Fruit fly (Drosophila melanogaster) whole organism, embryonic: Measurements from ENCODE around the gene AP-1sigma.

Source experiments
- Atf-2 ChIP-seq: fragments of 200-800 bp; sonication (Bioruptor generic); optimal IDR thresholded peaks from 2 replicates; lab custom pipeline; 2016; ENCODE audit warnings: missing biosample characterization, missing genetic modification characterization
- CG10366 ChIP-seq: fragments of 200-800 bp; sonication (Bioruptor generic); IDR thresholded peaks from 2 replicates; pipeline ENCODE4 v1.3.6; 2022; ENCODE audit warnings: missing biosample characterization, missing genetic modification characterization
- CG11093 ChIP-seq: fragments of 200-800 bp; sonication (Bioruptor generic); IDR thresholded peaks from 3 replicates; pipeline ENCODE4 v1.3.6; 2022; ENCODE audit warnings: missing biosample characterization, missing genetic modification characterization
- CG11695 ChIP-seq: fragments of 200-800 bp; sonication (Bioruptor generic); IDR thresholded peaks from 3 replicates; pipeline ENCODE4 v1.3.6; 2022; ENCODE audit warnings: missing biosample characterization, missing genetic modification characterization
- CG12299 ChIP-seq: fragments of 200-800 bp; sonication (Bioruptor generic); optimal IDR thresholded peaks from 2 replicates; lab custom pipeline; 2018; ENCODE audit warnings: missing biosample characterization, mild to moderate bottlenecking, missing genetic modification characterization
- CG13624 ChIP-seq: fragments of 200-800 bp; sonication (Bioruptor generic); optimal IDR thresholded peaks from 2 replicates; lab custom pipeline; 2016; ENCODE audit warnings: missing biosample characterization, missing genetic modification characterization
- CG14014 ChIP-seq: fragments of 200-800 bp; sonication (Bioruptor generic); IDR thresholded peaks from 2 replicates; pipeline ENCODE4 v1.3.6; 2022; ENCODE audit warnings: missing biosample characterization, missing genetic modification characterization
- CG14441 ChIP-seq: fragments of 200-800 bp; sonication (Bioruptor generic); IDR thresholded peaks from 2 replicates; pipeline ENCODE4 v1.3.6; 2022; ENCODE audit warnings: missing biosample characterization, missing genetic modification characterization
- CG14667 ChIP-seq: fragments of 200-800 bp; sonication (Bioruptor generic); IDR thresholded peaks from 2 replicates; pipeline ENCODE4 v1.3.6; 2022; ENCODE audit warnings: missing biosample characterization, missing genetic modification characterization
- CG1602 ChIP-seq: fragments of 200-800 bp; sonication (Bioruptor generic); optimal IDR thresholded peaks from 3 replicates; lab custom pipeline; 2016; ENCODE audit warnings: missing biosample characterization, missing genetic modification characterization
- CG1792 ChIP-seq: fragments of 200-800 bp; sonication (Bioruptor generic); optimal IDR thresholded peaks from 2 replicates; lab custom pipeline; 2016; ENCODE audit warnings: missing biosample characterization, missing genetic modification characterization
- CG2712 ChIP-seq: fragments of 200-800 bp; optimal IDR thresholded peaks from 3 replicates; lab custom pipeline; 2019; ENCODE audit warnings: missing biosample characterization, mild to moderate bottlenecking, missing genetic modification characterization, moderate library complexity
- CG3847 ChIP-seq: fragments of 200-800 bp; sonication (Bioruptor generic); IDR thresholded peaks from 2 replicates; pipeline ENCODE4 v1.3.6; 2022; ENCODE audit warnings: missing biosample characterization, missing genetic modification characterization
- CG5180 ChIP-seq: fragments of 200-800 bp; sonication (Bioruptor generic); optimal IDR thresholded peaks from 3 replicates; lab custom pipeline; 2017; ENCODE audit warnings: missing biosample characterization, missing genetic modification characterization, mild to moderate bottlenecking, moderate library complexity, missing genetic modification reagents
- CG5245 ChIP-seq: fragments of 200-800 bp; sonication (Bioruptor generic); optimal IDR thresholded peaks from 3 replicates; lab custom pipeline; 2016; ENCODE audit warnings: missing biosample characterization, missing genetic modification characterization
- CG7556 ChIP-seq: fragments of 200-800 bp; sonication (Bioruptor generic); optimal IDR thresholded peaks from 2 replicates; lab custom pipeline; 2017; ENCODE audit warnings: missing biosample characterization, mild to moderate bottlenecking, missing genetic modification characterization
- CG8765 ChIP-seq: fragments of 200-800 bp; sonication (Bioruptor generic); IDR thresholded peaks from 2 replicates; pipeline ENCODE4 v1.3.6; 2022; ENCODE audit warnings: missing biosample characterization, missing genetic modification characterization
- CG9797 ChIP-seq: fragments of 200-800 bp; sonication (Bioruptor generic); optimal IDR thresholded peaks from 3 replicates; lab custom pipeline; 2018; ENCODE audit warnings: missing biosample characterization, mild to moderate bottlenecking, missing genetic modification characterization
- CkIIα-i1 ChIP-seq: fragments of 200-800 bp; sonication (Bioruptor generic); IDR thresholded peaks from 2 replicates; pipeline ENCODE4 v1.3.6; 2022; ENCODE audit warnings: missing biosample characterization, missing genetic modification characterization
- Hmx ChIP-seq: fragments of 200-800 bp; sonication (Bioruptor generic); optimal IDR thresholded peaks from 2 replicates; lab custom pipeline; 2016; ENCODE audit warnings: missing biosample characterization, missing genetic modification characterization
- Hr3 ChIP-seq: fragments of 200-800 bp; sonication (Bioruptor generic); optimal IDR thresholded peaks from 3 replicates; lab custom pipeline; 2016; ENCODE audit warnings: missing biosample characterization, missing genetic modification characterization
- Hr51 ChIP-seq, 2 experiments: fragments of 200-800 bp; sonication (Bioruptor generic); optimal IDR thresholded peaks; 2 replicates in 1 of 2; 3 replicates in 1 of 2; lab custom pipeline; 2016 to 2018; ENCODE audit warnings: missing biosample characterization in 2 of 2, missing genetic modification characterization in 2 of 2, mild to moderate bottlenecking in 1 of 2, moderate library complexity in 1 of 2
- Lim3 ChIP-seq: fragments of 200-800 bp; sonication (Bioruptor generic); IDR thresholded peaks from 2 replicates; pipeline ENCODE4 v1.3.6; 2022; ENCODE audit warnings: missing biosample characterization, missing genetic modification characterization
- Med ChIP-seq: fragments of 200-800 bp; sonication (Bioruptor generic); peaks from one replicate; lab custom pipeline; 2016; ENCODE audit warnings: missing biosample characterization, missing genetic modification characterization, mild to moderate bottlenecking, inconsistent platforms, moderate library complexity
- Meics ChIP-seq: fragments of 200-800 bp; sonication (Bioruptor generic); optimal IDR thresholded peaks from 2 replicates; lab custom pipeline; 2017; ENCODE audit warnings: missing biosample characterization, mild to moderate bottlenecking, missing genetic modification characterization
- Pdp1 ChIP-seq, 2 experiments: fragments of 200-800 bp; sonication (Bioruptor generic); optimal IDR thresholded peaks; 3 replicates each; lab custom pipeline; 2016; ENCODE audit warnings: missing biosample characterization in 2 of 2, missing genetic modification characterization in 2 of 2, mild to moderate bottlenecking in 1 of 2, moderate library complexity in 1 of 2
- Ptx1 ChIP-seq: fragments of 200-800 bp; sonication (Bioruptor generic); IDR thresholded peaks from 2 replicates; pipeline ENCODE4 v1.3.6; 2022; ENCODE audit warnings: missing biosample characterization, missing genetic modification characterization
- Ravus ChIP-seq: fragments of 200-800 bp; sonication (Bioruptor generic); IDR thresholded peaks from 2 replicates; pipeline ENCODE4 v1.3.6; 2022; ENCODE audit warnings: missing biosample characterization, missing genetic modification characterization
- Vsx1 ChIP-seq: fragments of 200-800 bp; sonication (Bioruptor generic); optimal IDR thresholded peaks from 2 replicates; lab custom pipeline; 2017; ENCODE audit warnings: missing biosample characterization, mild to moderate bottlenecking, missing genetic modification characterization, missing genetic modification reagents
- ap ChIP-seq: fragments of 200-800 bp; sonication (Bioruptor generic); IDR thresholded peaks from 2 replicates; pipeline ENCODE4 v1.3.6; 2022; ENCODE audit warnings: missing biosample characterization, missing genetic modification characterization
- ase ChIP-seq: fragments of 200-800 bp; sonication (Bioruptor generic); IDR thresholded peaks from 3 replicates; pipeline ENCODE4 v1.3.6; 2022; ENCODE audit warnings: missing biosample characterization, missing genetic modification characterization
- bsh ChIP-seq, 2 experiments: fragments of 200-800 bp; sonication (Bioruptor generic); optimal IDR thresholded peaks; 2 replicates each; lab custom pipeline; 2017 to 2018; ENCODE audit warnings: mild to moderate bottlenecking in 2 of 2, missing biosample characterization in 2 of 2, missing genetic modification characterization in 2 of 2, moderate library complexity in 1 of 2
- btn ChIP-seq: fragments of 200-800 bp; sonication (Bioruptor generic); optimal IDR thresholded peaks from 2 replicates; lab custom pipeline; 2016; ENCODE audit warnings: missing biosample characterization, missing genetic modification characterization
- cas ChIP-seq: fragments of 200-800 bp; sonication (Bioruptor generic); IDR thresholded peaks from 2 replicates; pipeline ENCODE4 v1.3.6; 2022; ENCODE audit warnings: missing biosample characterization, missing genetic modification characterization
- chinmo ChIP-seq: fragments of 200-800 bp; sonication (Bioruptor generic); IDR thresholded peaks from 4 replicates; pipeline ENCODE4 v1.3.6; 2022; ENCODE audit warnings: missing biosample characterization, missing genetic modification characterization; ENCODE audit not compliant: partially characterized antibody
- cwo ChIP-seq: fragments of 200-800 bp; sonication (Bioruptor generic); optimal IDR thresholded peaks from 3 replicates; lab custom pipeline; 2017; ENCODE audit warnings: missing biosample characterization, missing genetic modification characterization, mild to moderate bottlenecking, moderate library complexity, missing genetic modification reagents
- dmrt99B ChIP-seq: fragments of 200-800 bp; sonication (Bioruptor generic); optimal IDR thresholded peaks from 2 replicates; lab custom pipeline; 2018; ENCODE audit warnings: missing biosample characterization, mild to moderate bottlenecking, missing genetic modification characterization, moderate library complexity
- en ChIP-seq: fragments of 200-800 bp; sonication (Bioruptor generic); optimal IDR thresholded peaks from 2 replicates; lab custom pipeline; 2016; ENCODE audit warnings: missing biosample characterization, missing genetic modification characterization
- lbe ChIP-seq: fragments of 200-800 bp; sonication (Bioruptor generic); optimal IDR thresholded peaks from 2 replicates; lab custom pipeline; 2016; ENCODE audit warnings: missing biosample characterization, mild to moderate bottlenecking, missing genetic modification characterization
- lola ChIP-seq, 3 experiments: fragments of >200 bp in 2 of 3; fragments of 200-800 bp in 1 of 3; sonication (Bioruptor generic) in 1 of 3; optimal IDR thresholded peaks; 2 replicates each; lab custom pipeline; 2017 to 2019; ENCODE audit warnings: missing biosample characterization in 3 of 3, missing genetic modification characterization in 3 of 3, mild to moderate bottlenecking in 1 of 3, moderate library complexity in 1 of 3
- prd ChIP-seq, 3 experiments: fragments of >200 bp in 2 of 3; fragments of 200-800 bp in 1 of 3; sonication (Bioruptor generic) in 1 of 3; optimal IDR thresholded peaks in 2 of 3; IDR thresholded peaks in 1 of 3; 2 replicates in 2 of 3; 3 replicates in 1 of 3; pipeline versions ENCODE4 v1.3.6 to Lab custom; 2017 to 2022; ENCODE audit warnings: missing biosample characterization in 1 of 3, missing genetic modification characterization in 1 of 3
- ranshi ChIP-seq: fragments of 200-800 bp; sonication (Bioruptor generic); IDR thresholded peaks from 2 replicates; pipeline ENCODE4 v1.3.6; 2022; ENCODE audit warnings: missing biosample characterization, missing genetic modification characterization
- sens ChIP-seq: fragments of 200-800 bp; sonication (Bioruptor generic); peaks from one replicate; lab custom pipeline; 2016; ENCODE audit warnings: missing biosample characterization, missing genetic modification characterization
- slbo ChIP-seq: fragments of 200-800 bp; sonication (Bioruptor generic); IDR thresholded peaks from 2 replicates; pipeline ENCODE4 v1.3.6; 2022; ENCODE audit warnings: missing biosample characterization, missing genetic modification characterization
- sna ChIP-seq: fragments of 200-800 bp; sonication (Bioruptor generic); IDR thresholded peaks from 2 replicates; pipeline ENCODE4 v1.3.6; 2022; ENCODE audit warnings: missing biosample characterization, missing genetic modification characterization; ENCODE audit not compliant: partially characterized antibody
- sqz ChIP-seq: fragments of 200-800 bp; sonication (Bioruptor generic); optimal IDR thresholded peaks from 3 replicates; lab custom pipeline; 2018; ENCODE audit warnings: missing biosample characterization, mild to moderate bottlenecking, missing genetic modification characterization
- tin ChIP-seq: fragments of 200-800 bp; sonication (Bioruptor generic); optimal IDR thresholded peaks from 3 replicates; lab custom pipeline; 2016; ENCODE audit warnings: missing biosample characterization, missing genetic modification characterization
- tup ChIP-seq: fragments of 200-800 bp; sonication (Bioruptor generic); optimal IDR thresholded peaks from 2 replicates; lab custom pipeline; 2016; ENCODE audit warnings: missing biosample characterization, mild to moderate bottlenecking, missing genetic modification characterization, moderate library complexity
- tx ChIP-seq: fragments of 200-800 bp; sonication (Bioruptor generic); optimal IDR thresholded peaks from 2 replicates; lab custom pipeline; 2016; ENCODE audit warnings: missing biosample characterization, missing genetic modification characterization
- zf30C ChIP-seq: fragments of 200-800 bp; sonication (Bioruptor generic); optimal IDR thresholded peaks from 3 replicates; lab custom pipeline; 2018; ENCODE audit warnings: missing biosample characterization, mild to moderate bottlenecking, missing genetic modification characterization

Gene AP-1sigma

dm6 chr3R:23914415-23915041, 43.9 kb upstream of the AP-1sigma start (continued):
- TF ChIP-seq cwo (GFP tag; lab: Kevin White, UChicago) (peak; percentile 56), lbe (GFP tag; lab: Kevin White, UChicago) (no peak), CG11093 (no peak), tin (no peak), slbo (no peak), prd (optimal IDR thresholded peaks at IDR 0.05; lab: Kevin White, UChicago) (no peak), prd (GFP tag; IDR thresholded peaks at IDR 0.05; lab: Robert Waterston, UW) (no peak), ase (GFP tag; lab: Robert Waterston, UW) (no peak), Med (GFP tag; lab: Kevin White, UChicago) (peak; percentile 44), CG11695 (GFP tag; lab: Robert Waterston, UW) (0 out of 3 replicates have a peak, but pooled peaks have one; percentile 14), CG13624 (GFP tag; lab: Kevin White, UChicago) (peak; percentile 15), sna (GFP tag; lab: Robert Waterston, UW) (no peak), Vsx1 (GFP tag; lab: Kevin White, UChicago) (no peak), CG12299 (tag; lab: Kevin White, UChicago) (no peak), Ravus (no peak), Lim3 (GFP tag; lab: Robert Waterston, UW) (no peak), ap (GFP tag; lab: Robert Waterston, UW) (no peak), lola (GFP tag; optimal IDR thresholded peaks at IDR 0.05; lab: Kevin White, UChicago) (no peak), CG1602 (GFP tag; lab: Kevin White, UChicago) (no peak), CG2712 (tag; lab: Kevin White, UChicago) (no peak), en (GFP tag; lab: Kevin White, UChicago) (no peak), sqz (GFP tag; lab: Kevin White, UChicago) (peak; percentile 65), CG9797 (no peak), Hmx (GFP tag; lab: Kevin White, UChicago) (no peak), CG1792 (GFP tag; lab: Kevin White, UChicago) (no peak), CG14441 (GFP tag; lab: Robert Waterston, UW) (no peak), CG3847 (GFP tag; lab: Robert Waterston, UW) (no peak), chinmo (GFP tag; lab: Robert Waterston, UW) (peak; percentile 88; the same call in 2 of the 4 replicates)
- TF ChIP-seq, all 482 proteins: peak for 12

dm6 chr3R:23915042-23915428, 43.4 kb upstream of the AP-1sigma start:
- TF ChIP-seq zf30C (GFP tag; lab: Kevin White, UChicago) (no peak), CkIIα-i1 (GFP tag; lab: Robert Waterston, UW) (0 out of 2 replicates have a peak, but pooled peaks have one; percentile 19), Hr51 (GFP tag; optimal IDR thresholded peaks at IDR 0.05; lab: Kevin White, UChicago) (peak in 1 of 2 experiments; percentile 36), Hr3 (GFP tag; lab: Kevin White, UChicago) (peak; percentile 33), CG5245 (GFP tag; lab: Kevin White, UChicago) (no peak), CG8765 (GFP tag; lab: Robert Waterston, UW) (no peak), Atf-2 (GFP tag; lab: Kevin White, UChicago) (no peak), CG5180 (GFP tag; lab: Kevin White, UChicago) (no peak), sens (GFP tag; lab: Kevin White, UChicago) (peak; percentile 57), tup (GFP tag; lab: Kevin White, UChicago) (no peak), Meics (GFP tag; lab: Kevin White, UChicago) (peak; percentile 43), dmrt99B (peak; percentile 38), tx (GFP tag; lab: Kevin White, UChicago) (no peak), CG14667 (GFP tag; lab: Robert Waterston, UW) (0 out of 2 replicates have a peak, but pooled peaks have one; percentile 15), bsh (GFP tag; optimal IDR thresholded peaks at IDR 0.05; lab: Kevin White, UChicago) (peak; percentile 38 to 66), ranshi (peak; percentile 38; the same call in 1 of the 2 replicates), Ptx1 (GFP tag; lab: Robert Waterston, UW) (peak; percentile 54), cas (GFP tag; lab: Robert Waterston, UW) (no peak), CG7556 (peak; percentile 41), Pdp1 (GFP tag; optimal IDR thresholded peaks at IDR 0.05; lab: Kevin White, UChicago) (peak; percentile 13 to 21), btn (no peak), CG14014 (GFP tag; lab: Robert Waterston, UW) (peak; percentile 71), CG10366 (0 out of 2 replicates have a peak, but pooled peaks have one; percentile 36)
